Worm (Caenorhabditis elegans) whole organism, L2 larva: Measurements from ENCODE around the gene spp-31.

ENCODE experiments used
- F13H6.1 ChIP-seq: sonication (generic microtip); optimal IDR thresholded peaks from 2 replicates; lab custom pipeline; 2016; ENCODE audit warnings: missing genetic modification characterization, missing compliant biosample characterization
- ama-1 ChIP-seq: fragments of 150-350 bp; optimal IDR thresholded peaks from 2 replicates; lab custom pipeline; 2018; ENCODE audit warnings: inconsistent platforms
- fos-1 ChIP-seq: fragments of 150-350 bp; optimal IDR thresholded peaks from 2 replicates; lab custom pipeline; 2014; ENCODE audit warnings: missing biosample characterization, missing genetic modification characterization
- lin-13 ChIP-seq: fragments of 150-350 bp; optimal IDR thresholded peaks from 2 replicates; lab custom pipeline; 2014; ENCODE audit warnings: missing biosample characterization, missing genetic modification reagents, missing genetic modification characterization
- lsy-2 ChIP-seq, 2 experiments: fragments of 150-350 bp in 1 of 2; sonication (generic microtip) in 1 of 2; optimal IDR thresholded peaks; 2 replicates each; lab custom pipeline; 2014 to 2017; ENCODE audit warnings: missing biosample characterization in 2 of 2, missing genetic modification characterization in 2 of 2
- unc-62 ChIP-seq: fragments of 150-350 bp; optimal IDR thresholded peaks from 2 replicates; lab custom pipeline; 2014; ENCODE audit warnings: missing biosample characterization, missing genetic modification reagents, missing genetic modification characterization

DNA sequence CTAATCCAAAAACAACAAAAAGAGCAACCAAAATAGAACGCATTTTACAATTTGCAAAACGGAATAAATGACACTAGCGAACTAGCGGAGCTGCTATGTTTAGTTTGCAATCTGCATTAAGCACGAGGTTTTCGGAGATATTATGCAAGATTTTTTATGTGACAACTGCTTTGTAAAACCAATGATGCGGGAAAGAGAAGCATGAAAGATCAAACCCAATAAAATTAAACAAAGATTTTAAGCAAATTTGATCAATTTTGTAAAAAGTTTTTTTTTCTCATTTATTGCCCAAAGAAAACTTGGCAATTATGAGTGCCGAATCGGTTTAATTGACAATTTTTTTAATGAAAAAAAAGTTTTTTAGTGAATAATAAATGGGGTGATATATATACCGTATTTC, 18.6 kb downstream of the spp-31 start, which contains the start of gene Y77E11A.8:
- no peak for TF ChIP-seq fos-1
- TF ChIP-seq lsy-2 (tag; optimal IDR thresholded peaks at IDR 0.05; lab: Kevin White, UChicago): no peak
- TF ChIP-seq lin-13 (GFP tag; lab: Kevin White, UChicago): no peak
- TF ChIP-seq F13H6.1 (tag; lab: Kevin White, UChicago): no peak
- no peak for TF ChIP-seq unc-62 (GFP tag; lab: Kevin White, UChicago)
- no peak for TF ChIP-seq ama-1
